Worm (Caenorhabditis elegans) whole organism, L2 larva: ENCODE measurements around the gene gldi-10.

Experiments
- ama-1 ChIP-seq: fragments of 150-350 bp; optimal IDR thresholded peaks from 2 replicates; lab custom pipeline; 2018; ENCODE audit warnings: inconsistent platforms
- blmp-1 ChIP-seq: sonication (generic microtip); optimal IDR thresholded peaks from 2 replicates; lab custom pipeline; 2017; ENCODE audit warnings: missing genetic modification characterization, mild to moderate bottlenecking, missing compliant biosample characterization, antibody characterized with exemption, moderate library complexity; ENCODE audit not compliant: insufficient read depth
- dmd-4 ChIP-seq: sonication (generic microtip); optimal IDR thresholded peaks from 2 replicates; lab custom pipeline; 2017; ENCODE audit warnings: missing biosample characterization, missing genetic modification characterization
- elt-3 ChIP-seq: sonication (generic microtip); optimal IDR thresholded peaks from 2 replicates; lab custom pipeline; 2017; ENCODE audit warnings: missing biosample characterization, missing genetic modification characterization
- lin-11 ChIP-seq: fragments of 150-350 bp; sonication (generic microtip); optimal IDR thresholded peaks from 2 replicates; lab custom pipeline; 2014; ENCODE audit warnings: missing biosample characterization, missing genetic modification characterization, inconsistent platforms, mixed read lengths
- mdl-1 ChIP-seq, 2 experiments: fragments of 150-350 bp in 1 of 2; sonication (generic microtip) in 1 of 2; optimal IDR thresholded peaks; 2 replicates each; lab custom pipeline; 2017; ENCODE audit warnings: missing biosample characterization in 2 of 2, missing genetic modification characterization in 2 of 2
- nhr-11 ChIP-seq: fragments of 150-350 bp; optimal IDR thresholded peaks from 2 replicates; lab custom pipeline; 2014; ENCODE audit warnings: missing biosample characterization, missing genetic modification characterization
- unc-39 ChIP-seq: fragments of 150-350 bp; optimal IDR thresholded peaks from 2 replicates; lab custom pipeline; 2014; ENCODE audit warnings: missing biosample characterization, missing genetic modification characterization
- unc-55 ChIP-seq: fragments of 150-350 bp; sonication (generic microtip); optimal IDR thresholded peaks from 3 replicates; lab custom pipeline; 2014; ENCODE audit warnings: missing biosample characterization, missing genetic modification reagents, missing genetic modification characterization
- ztf-4 ChIP-seq: fragments of 150-350 bp; optimal IDR thresholded peaks from 2 replicates; lab custom pipeline; 2014; ENCODE audit warnings: missing biosample characterization, missing genetic modification characterization

DNA sequence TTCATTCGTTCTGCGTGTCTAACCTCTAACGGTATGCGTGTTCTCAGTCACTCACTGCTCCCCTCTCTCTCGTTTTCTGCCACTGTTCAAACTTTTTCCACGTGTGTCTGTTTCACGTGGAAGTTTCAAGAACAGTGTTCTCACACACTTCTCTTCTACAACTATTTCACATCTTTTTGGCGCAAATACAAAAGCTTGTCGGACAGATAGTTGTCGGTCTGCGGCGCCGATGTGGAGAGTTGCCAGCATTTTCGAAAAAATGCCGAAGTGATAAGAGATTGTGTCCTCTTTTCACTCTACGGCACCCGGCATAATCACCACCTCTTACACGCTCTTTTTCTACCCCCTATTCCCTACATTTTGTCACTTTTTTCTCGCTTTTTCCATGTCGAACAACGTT lies 19.3 kb downstream of the gldi-10 start:
- no peak for TF ChIP-seq ztf-4 (tag; lab: Kevin White, UChicago)
- no peak for TF ChIP-seq nhr-11
- TF ChIP-seq unc-55 (GFP tag; lab: Kevin White, UChicago): no peak
- TF ChIP-seq mdl-1 (tag; optimal IDR thresholded peaks at IDR 0.05; lab: Kevin White, UChicago): no peak
- no peak for TF ChIP-seq lin-11 (tag; lab: Kevin White, UChicago)
- no peak for TF ChIP-seq unc-39 (tag; lab: Kevin White, UChicago)
- no peak for TF ChIP-seq ama-1 (lab: Kevin White, UChicago)
- no peak for TF ChIP-seq elt-3 (tag; lab: Kevin White, UChicago)
- no peak for TF ChIP-seq blmp-1 (tag; lab: Kevin White, UChicago)
- no peak for TF ChIP-seq dmd-4
